Fruit fly (Drosophila melanogaster) whole organism: Measurements from ENCODE around the gene CG6891.

Experiments used
- CG8478 ChIP-seq: fragments of >200 bp; optimal IDR thresholded peaks from 2 replicates; lab custom pipeline; 2018; ENCODE audit warnings: inconsistent platforms
- Dll ChIP-seq: fragments of >200 bp; optimal IDR thresholded peaks from 2 replicates; lab custom pipeline; 2017
- EcR ChIP-seq, 2 experiments: fragments of >200 bp; optimal IDR thresholded peaks; 2 replicates each; lab custom pipeline; 2017; ENCODE audit warnings: missing biosample characterization in 2 of 2, missing genetic modification characterization in 2 of 2, missing genetic modification reagents in 2 of 2
- pan ChIP-seq: fragments of >200 bp; optimal IDR thresholded peaks from 2 replicates; lab custom pipeline; 2017
- psq ChIP-seq: fragments of >200 bp; optimal IDR thresholded peaks from 2 replicates; lab custom pipeline; 2017
- usp ChIP-seq: fragments of >200 bp; optimal IDR thresholded peaks from 2 replicates; lab custom pipeline; 2017; ENCODE audit warnings: missing biosample characterization, missing genetic modification characterization, mixed read lengths

The CG6891 gene

dm6 chrX:18774818-18775343, at the start of gene CG6891:
Gene CG6891, plus strand, starts transcription at chrX:18775228.
- TF ChIP-seq pan (lab: Kevin White, UChicago) = no peak
- TF ChIP-seq Dll (lab: Kevin White, UChicago) = no peak
- TF ChIP-seq CG8478 = no peak
- TF ChIP-seq psq (lab: Kevin White, UChicago) = no peak
- TF ChIP-seq EcR (GFP tag; optimal IDR thresholded peaks at IDR 0.05; lab: Kevin White, UChicago) = no peak
- no peak for TF ChIP-seq usp (GFP tag; lab: Kevin White, UChicago)

dm6 chrX:18725572-18725971, 49.5 kb upstream of the CG6891 start, which contains the start of gene CG42302:
Gene CG42302, minus strand, starts transcription at chrX:18725672.
- TF ChIP-seq pan (lab: Kevin White, UChicago) (no peak), psq (lab: Kevin White, UChicago) (no peak), EcR (GFP tag; optimal IDR thresholded peaks at IDR 0.05; lab: Kevin White, UChicago) (no peak), Dll (lab: Kevin White, UChicago) (no peak), CG8478 (no peak), usp (GFP tag; lab: Kevin White, UChicago) (no peak)

- TF ChIP-seq EcR (GFP tag; optimal IDR thresholded peaks at IDR 0.05; lab: Kevin White, UChicago) (no peak), usp (GFP tag; lab: Kevin White, UChicago) (no peak), CG8478 (no peak), psq (lab: Kevin White, UChicago) (no peak), pan (lab: Kevin White, UChicago) (no peak), Dll (lab: Kevin White, UChicago) (no peak)
Measured at dm6 chrX:18726270-18726669, 48.8 kb upstream of the CG6891 start, which contains the start of gene CCKLR-17D1. Gene CCKLR-17D1, minus strand, starts transcription at chrX:18726572.

DNA sequence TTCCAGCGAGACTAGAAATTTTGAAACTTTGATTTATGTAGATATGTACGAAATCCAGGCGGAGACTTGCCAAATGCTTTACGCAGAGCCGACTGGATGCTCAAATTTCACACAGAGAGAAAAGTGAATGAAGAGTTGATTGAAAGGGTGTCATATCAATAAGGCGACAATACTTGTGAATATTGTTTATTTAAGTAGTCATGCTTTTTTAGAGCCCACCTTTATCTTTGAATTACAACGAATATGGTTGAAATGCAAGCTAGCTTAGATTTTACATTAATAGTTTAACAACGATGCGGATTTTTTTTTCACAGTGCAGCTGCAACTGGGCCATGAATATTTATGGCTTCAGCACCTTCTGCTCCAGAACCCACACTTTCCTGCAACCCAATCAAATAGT, 35.2 kb upstream of the CG6891 start, which contains the start of gene CG6873:
TSS of gene CG6873 (minus strand) at position 101 of the 400 bp plus-strand sequence.
- TF ChIP-seq Dll (lab: Kevin White, UChicago) (no peak), psq (lab: Kevin White, UChicago) (no peak), CG8478 (no peak), usp (GFP tag; lab: Kevin White, UChicago) (no peak), EcR (GFP tag; optimal IDR thresholded peaks at IDR 0.05; lab: Kevin White, UChicago) (no peak), pan (lab: Kevin White, UChicago) (no peak)

dm6 chrX:18748206-18748605, 26.8 kb upstream of the CG6891 start, which contains the start of gene CG12609:
Gene CG12609, minus strand, starts transcription at chrX:18748306.
- no peak for TF ChIP-seq CG8478
- no peak for TF ChIP-seq EcR (GFP tag; optimal IDR thresholded peaks at IDR 0.05; lab: Kevin White, UChicago)
- no peak for TF ChIP-seq psq (lab: Kevin White, UChicago)
- TF ChIP-seq usp (GFP tag; lab: Kevin White, UChicago) = no peak
- no peak for TF ChIP-seq Dll (lab: Kevin White, UChicago)
- TF ChIP-seq pan (lab: Kevin White, UChicago) = no peak

- TF ChIP-seq EcR (GFP tag; optimal IDR thresholded peaks at IDR 0.05; lab: Kevin White, UChicago) (no peak), Dll (lab: Kevin White, UChicago) (no peak), psq (lab: Kevin White, UChicago) (no peak), usp (GFP tag; lab: Kevin White, UChicago) (no peak), CG8478 (no peak), pan (lab: Kevin White, UChicago) (no peak)
Measured at dm6 chrX:18771356-18771755, 3.7 kb upstream of the CG6891 start.

DNA sequence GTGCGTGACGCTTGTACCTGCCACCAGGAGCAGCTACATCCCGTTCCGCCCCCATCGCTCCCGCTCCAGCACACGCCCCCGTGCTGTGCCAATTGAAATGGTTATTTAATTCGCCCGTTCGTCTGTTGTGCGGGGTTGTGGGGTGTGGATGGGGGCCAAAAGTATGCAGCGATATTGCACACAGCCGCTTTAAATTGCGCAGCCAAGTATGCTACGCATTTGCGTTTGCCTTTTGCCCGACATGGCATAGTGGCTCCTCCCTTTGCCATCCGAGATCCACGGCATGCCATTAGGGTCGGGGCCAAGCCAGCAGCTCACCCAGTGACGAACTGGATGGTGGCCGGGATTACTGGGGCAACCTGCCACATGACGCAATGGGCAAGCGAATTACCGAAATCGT, 3.0 kb upstream of the CG6891 start:
- TF ChIP-seq psq (lab: Kevin White, UChicago) = no peak
- TF ChIP-seq CG8478 = no peak
- TF ChIP-seq usp (GFP tag; lab: Kevin White, UChicago) = no peak
- no peak for TF ChIP-seq Dll (lab: Kevin White, UChicago)
- no peak for TF ChIP-seq EcR (GFP tag; optimal IDR thresholded peaks at IDR 0.05; lab: Kevin White, UChicago)
- TF ChIP-seq pan (lab: Kevin White, UChicago) = no peak

dm6 chrX:18773817-18774216, 1.2 kb upstream of the CG6891 start, which contains the start of gene CCKLR-17D3:
Gene CCKLR-17D3, minus strand, starts transcription at chrX:18774027.
- TF ChIP-seq pan (lab: Kevin White, UChicago) (no peak), usp (GFP tag; lab: Kevin White, UChicago) (no peak), Dll (lab: Kevin White, UChicago) (no peak), CG8478 (no peak), psq (lab: Kevin White, UChicago) (no peak), EcR (GFP tag; optimal IDR thresholded peaks at IDR 0.05; lab: Kevin White, UChicago) (no peak)

DNA sequence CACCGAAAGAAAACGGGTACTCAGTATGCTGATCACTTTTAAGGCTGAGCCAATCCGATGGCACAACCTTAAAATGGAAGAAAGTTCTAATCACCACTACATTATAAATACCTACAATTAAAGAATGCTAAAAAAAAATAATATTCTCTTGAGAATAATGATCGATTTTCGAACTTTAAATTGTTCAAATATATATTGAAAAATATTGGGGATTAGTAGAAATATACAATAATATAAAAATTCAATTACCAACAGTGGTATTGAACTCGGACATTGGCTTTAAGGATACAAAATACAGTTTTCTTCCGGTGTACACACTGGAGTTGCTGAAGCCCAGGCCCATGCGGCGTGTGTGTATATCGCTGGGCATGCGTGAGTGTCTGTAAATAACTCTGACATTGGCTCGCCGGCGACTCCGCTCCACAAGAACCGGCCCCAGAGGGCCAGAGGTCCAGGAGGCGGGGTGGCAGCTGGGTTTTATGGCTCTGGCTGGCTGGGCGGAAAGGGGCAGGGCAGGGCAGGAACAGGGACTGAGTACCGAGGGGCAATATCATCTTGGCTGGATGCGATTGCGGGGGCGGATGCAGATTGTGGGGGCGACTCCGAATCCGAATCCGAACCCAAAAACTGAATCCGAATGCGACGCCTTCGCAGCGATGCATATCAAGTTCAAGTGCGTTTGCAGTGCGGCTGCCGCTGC, 961 bp downstream of the CG6891 start:
- TF ChIP-seq Dll (lab: Kevin White, UChicago) (no peak), usp (GFP tag; lab: Kevin White, UChicago) (no peak), pan (lab: Kevin White, UChicago) (no peak), EcR (GFP tag; optimal IDR thresholded peaks at IDR 0.05; lab: Kevin White, UChicago) (no peak), psq (lab: Kevin White, UChicago) (no peak)

- TF ChIP-seq EcR (GFP tag; optimal IDR thresholded peaks at IDR 0.05; lab: Kevin White, UChicago) = peak in 1 of 2 experiments; percentile 23
- no peak for TF ChIP-seq CG8478
Measured at dm6 chrX:18776976-18777925, 2.2 kb downstream of the CG6891 start.

DNA sequence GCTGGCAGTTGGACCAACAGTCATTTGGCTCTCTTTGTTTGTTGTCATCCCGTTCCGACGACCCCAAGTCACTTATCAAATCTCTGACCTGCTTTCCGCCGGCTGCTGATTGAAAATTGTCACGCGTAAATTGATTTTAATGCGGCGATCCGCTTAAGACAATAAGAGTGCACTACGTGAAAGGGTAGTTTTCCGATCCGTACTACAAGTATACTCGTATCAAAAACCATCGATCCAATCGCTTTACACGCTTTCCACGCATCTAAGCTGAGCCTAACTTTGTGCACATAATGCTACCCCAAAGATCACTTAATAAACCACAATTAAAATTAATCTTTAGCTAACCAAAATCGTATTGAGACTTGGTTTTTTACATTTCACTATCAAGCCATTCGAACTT, 4.6 kb downstream of the CG6891 start:
- TF ChIP-seq EcR (GFP tag; optimal IDR thresholded peaks at IDR 0.05; lab: Kevin White, UChicago) (no peak), CG8478 (no peak), psq (lab: Kevin White, UChicago) (no peak)
